Worm (Caenorhabditis elegans) whole organism, midembryonic: ENCODE results near the gene glrx-3.

Experiments
- T22C8.4 ChIP-seq: fragments of 200-800 bp; sonication (Bioruptor generic); IDR thresholded peaks from 2 replicates; pipeline ENCODE4 v1.3.6; 2022; ENCODE audit warnings: missing genetic modification characterization, missing compliant biosample characterization
- cog-1 ChIP-seq: sonication (generic microtip); optimal IDR thresholded peaks from 2 replicates; lab custom pipeline; 2016; ENCODE audit warnings: missing genetic modification characterization, missing compliant biosample characterization
- flt-1 ChIP-seq: fragments of 200-800 bp; sonication (Bioruptor generic); IDR thresholded peaks from 2 replicates; pipeline ENCODE4 v1.3.6; 2022; ENCODE audit warnings: missing genetic modification characterization, missing compliant biosample characterization
- klf-2 ChIP-seq: fragments of 200-800 bp; sonication (Bioruptor generic); conservative IDR thresholded peaks from 2 replicates; pipeline ENCODE4 v1.3.6; 2022; ENCODE audit warnings: missing genetic modification reagents, missing genetic modification characterization, missing compliant biosample characterization
- med-1 ChIP-seq: sonication (generic microtip); optimal IDR thresholded peaks from 2 replicates; lab custom pipeline; 2017; ENCODE audit warnings: missing genetic modification characterization, mild to moderate bottlenecking, missing compliant biosample characterization, antibody characterized with exemption, missing genetic modification reagents; ENCODE audit not compliant: insufficient read depth
- ref-1 ChIP-seq: fragments of 200-800 bp; sonication (Bioruptor generic); conservative IDR thresholded peaks from 2 replicates; pipeline ENCODE4 v1.3.6; 2022; ENCODE audit warnings: missing genetic modification reagents, missing genetic modification characterization, missing compliant biosample characterization
- tab-1 ChIP-seq: fragments of 200-800 bp; sonication (Bioruptor generic); IDR thresholded peaks from 2 replicates; pipeline ENCODE4 v1.3.6; 2022; ENCODE audit warnings: missing genetic modification characterization, missing compliant biosample characterization
- ztf-23 ChIP-seq: fragments of 200-800 bp; sonication (Bioruptor generic); IDR thresholded peaks from 2 replicates; pipeline ENCODE4 v1.3.6; 2022; ENCODE audit warnings: missing genetic modification reagents, missing genetic modification characterization, missing compliant biosample characterization
- ztf-29 ChIP-seq: fragments of 200-800 bp; sonication (Bioruptor generic); IDR thresholded peaks from 2 replicates; pipeline ENCODE4 v1.3.6; 2022; ENCODE audit warnings: missing genetic modification reagents, missing genetic modification characterization, missing compliant biosample characterization

Gene glrx-3

DNA sequence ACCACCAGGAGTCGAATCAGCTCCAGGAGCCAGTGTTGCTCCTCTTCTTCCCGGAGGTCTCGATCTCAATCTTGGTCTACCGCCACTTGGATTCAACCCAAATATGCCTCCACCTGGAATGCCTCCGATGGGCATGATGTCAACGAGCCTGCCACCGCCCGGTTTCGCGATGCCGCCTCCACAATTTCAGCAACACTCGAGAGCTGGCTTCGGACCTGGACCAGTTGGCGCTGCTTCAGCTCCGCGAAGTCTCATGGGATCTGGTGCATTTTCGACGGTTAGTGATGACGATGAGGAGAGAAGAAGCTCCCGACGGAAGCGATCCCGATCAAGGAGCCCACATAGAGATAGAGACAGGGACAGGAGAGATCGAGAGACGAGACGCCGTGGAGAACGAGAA lies 31.9 kb upstream of the glrx-3 start:
- TF ChIP-seq klf-2 (GFP tag; lab: Robert Waterston, UW) (no peak), ztf-29 (GFP tag; lab: Robert Waterston, UW) (no peak), med-1 (no peak), tab-1 (GFP tag; lab: Robert Waterston, UW) (no peak), flt-1 (GFP tag; lab: Robert Waterston, UW) (no peak), ref-1 (no peak), T22C8.4 (GFP tag; lab: Robert Waterston, UW) (no peak)

DNA sequence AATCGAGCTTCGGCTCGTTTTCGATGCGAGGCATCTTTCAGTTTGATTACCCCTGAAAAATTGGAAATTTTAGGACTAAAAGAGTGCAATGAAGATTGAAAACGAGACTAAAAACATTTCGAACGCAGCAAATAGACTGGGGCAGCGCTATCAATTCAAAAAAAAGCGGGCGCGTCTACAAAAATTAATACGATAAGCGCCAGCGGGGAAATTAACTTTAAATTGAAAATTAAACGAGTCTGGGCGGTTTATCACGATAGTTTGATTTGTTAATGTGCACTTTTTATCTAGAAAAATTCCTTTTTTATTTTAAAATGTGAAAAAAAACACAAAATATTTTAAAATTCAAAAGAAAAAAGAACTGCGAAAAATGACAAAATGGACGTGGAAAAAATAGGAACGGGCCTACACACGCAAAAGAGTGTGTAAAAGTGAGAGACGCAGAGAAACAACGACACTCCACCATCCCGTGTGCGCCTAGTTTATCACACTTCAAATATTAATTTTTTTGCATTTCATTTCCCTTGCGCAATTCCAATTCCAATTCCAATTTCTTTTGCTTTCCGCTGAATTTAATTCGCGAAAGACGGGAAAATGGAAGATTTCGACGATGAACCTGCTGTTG lies 30.3 kb upstream of the glrx-3 start, which contains the start of the genes gmpr-1 and fipp-1:
Gene gmpr-1, minus strand, starts transcription at position 75 of the 625 bp plus-strand sequence.
Gene fipp-1, plus strand, starts transcription at position 499 of the 625 bp plus-strand sequence.
- no peak for TF ChIP-seq flt-1 (GFP tag; lab: Robert Waterston, UW)
- TF ChIP-seq ref-1: no peak
- TF ChIP-seq ztf-23 (GFP tag; lab: Robert Waterston, UW): no peak
- TF ChIP-seq ztf-29 (GFP tag; lab: Robert Waterston, UW): no peak
- no peak for TF ChIP-seq T22C8.4 (GFP tag; lab: Robert Waterston, UW)
- TF ChIP-seq med-1: no peak
- TF ChIP-seq klf-2 (GFP tag; lab: Robert Waterston, UW): no peak
- no peak for TF ChIP-seq tab-1 (GFP tag; lab: Robert Waterston, UW)

DNA sequence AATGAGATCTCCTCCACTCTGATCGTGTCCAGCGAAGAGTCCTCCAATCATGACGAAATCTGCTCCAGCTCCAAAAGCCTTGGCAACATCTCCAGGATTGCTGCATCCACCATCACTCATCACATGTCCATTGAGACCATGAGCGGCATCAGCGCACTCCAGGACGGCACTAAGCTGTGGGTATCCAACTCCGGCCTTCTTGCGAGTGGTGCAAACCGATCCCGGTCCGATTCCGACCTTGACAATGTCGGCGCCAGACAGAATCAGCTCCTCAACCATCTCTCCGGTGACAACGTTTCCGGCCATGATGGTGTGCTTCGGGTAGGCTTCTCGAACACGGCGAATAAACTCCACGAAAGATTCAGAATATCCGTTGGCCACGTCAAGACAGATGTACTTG lies 29.4 kb upstream of the glrx-3 start:
- TF ChIP-seq ref-1 (no peak), klf-2 (GFP tag; lab: Robert Waterston, UW) (no peak), ztf-23 (GFP tag; lab: Robert Waterston, UW) (no peak), ztf-29 (GFP tag; lab: Robert Waterston, UW) (no peak), cog-1 (tag; lab: Kevin White, UChicago) (no peak), T22C8.4 (GFP tag; lab: Robert Waterston, UW) (no peak), flt-1 (GFP tag; lab: Robert Waterston, UW) (no peak), med-1 (no peak), tab-1 (GFP tag; lab: Robert Waterston, UW) (no peak)

DNA sequence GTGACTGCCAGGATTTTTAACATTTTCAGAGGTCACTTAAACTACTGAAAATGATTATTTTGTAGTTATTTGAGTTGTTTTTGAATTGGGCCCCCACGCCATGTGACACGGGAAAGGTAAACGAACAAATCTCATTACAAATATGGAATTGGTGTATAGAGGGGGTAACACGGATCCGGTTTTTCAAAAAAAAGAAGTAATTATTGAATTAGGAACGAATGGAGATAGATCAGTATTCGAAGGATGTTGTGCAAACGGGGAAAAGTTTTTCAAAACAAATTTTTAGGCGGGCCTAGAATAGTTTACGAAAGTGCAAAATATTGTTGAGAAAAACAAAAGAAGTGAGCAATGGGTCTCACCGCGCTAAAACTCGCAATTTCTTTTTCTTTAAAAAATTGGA lies 25.3 kb upstream of the glrx-3 start, which contains the start of gene F32D1.11:
Gene F32D1.11, minus strand, starts transcription at position 101 of the 400 bp plus-strand sequence.
- TF ChIP-seq med-1 (no peak), ztf-23 (GFP tag; lab: Robert Waterston, UW) (no peak), tab-1 (GFP tag; lab: Robert Waterston, UW) (no peak), ref-1 (no peak), T22C8.4 (GFP tag; lab: Robert Waterston, UW) (no peak), ztf-29 (GFP tag; lab: Robert Waterston, UW) (no peak), flt-1 (GFP tag; lab: Robert Waterston, UW) (no peak), cog-1 (tag; lab: Kevin White, UChicago) (no peak), klf-2 (GFP tag; lab: Robert Waterston, UW) (no peak)

DNA sequence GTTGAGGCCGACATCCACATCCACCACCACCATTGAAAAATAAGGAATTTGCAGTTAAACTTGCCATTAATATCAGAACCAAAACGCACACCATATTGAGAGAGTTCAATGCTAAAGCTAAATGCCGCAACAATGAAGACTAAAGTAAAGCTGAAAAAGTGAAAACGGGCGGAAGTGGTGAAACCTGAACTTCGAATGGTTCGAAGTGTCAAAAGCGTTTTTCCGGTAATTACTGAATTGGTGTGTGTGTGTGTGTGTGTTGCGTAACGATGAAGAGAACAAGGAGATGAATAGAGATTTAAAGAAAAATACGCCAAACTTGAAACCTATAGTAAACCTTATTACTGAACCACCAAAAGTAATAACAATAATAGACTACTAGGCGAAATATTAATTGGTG lies 23.4 kb upstream of the glrx-3 start, which contains the start of gene grl-13:
Gene grl-13, minus strand, starts transcription at position 101 of the 400 bp plus-strand sequence.
- TF ChIP-seq T22C8.4 (GFP tag; lab: Robert Waterston, UW): no peak
- TF ChIP-seq klf-2 (GFP tag; lab: Robert Waterston, UW): no peak
- TF ChIP-seq med-1: no peak

DNA sequence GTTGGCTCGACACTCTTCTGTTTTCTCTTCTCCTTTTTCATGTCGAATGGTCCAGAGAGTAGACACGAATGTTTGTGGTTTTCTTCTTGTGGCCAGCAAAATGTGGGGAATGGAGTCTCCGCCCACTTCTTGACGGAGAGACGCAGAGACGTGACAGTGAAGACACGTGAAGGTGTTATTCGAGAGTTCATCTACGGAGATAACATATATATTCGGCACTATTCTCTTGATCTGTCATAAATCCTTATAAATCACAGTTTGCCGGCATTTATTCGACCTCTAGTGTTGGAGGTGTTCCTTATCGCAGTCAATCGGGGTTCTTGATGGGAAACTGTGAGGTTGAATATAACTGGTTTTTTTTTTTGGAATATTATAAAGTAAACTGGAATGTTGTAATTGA lies 20.4 kb upstream of the glrx-3 start, which contains the start of gene F32D1.3:
Gene F32D1.3, minus strand, starts transcription at position 65 of the 400 bp plus-strand sequence.
- TF ChIP-seq ztf-23 (GFP tag; lab: Robert Waterston, UW) (no peak), tab-1 (GFP tag; lab: Robert Waterston, UW) (no peak), flt-1 (GFP tag; lab: Robert Waterston, UW) (no peak), cog-1 (tag; lab: Kevin White, UChicago) (no peak), ztf-29 (GFP tag; lab: Robert Waterston, UW) (no peak), klf-2 (GFP tag; lab: Robert Waterston, UW) (no peak), ref-1 (no peak), T22C8.4 (GFP tag; lab: Robert Waterston, UW) (no peak), med-1 (no peak)

ce11 chrV:4360018-4360417 lies 18.9 kb upstream of the glrx-3 start:
- TF ChIP-seq T22C8.4 (GFP tag; lab: Robert Waterston, UW) (no peak), ztf-23 (GFP tag; lab: Robert Waterston, UW) (no peak), cog-1 (tag; lab: Kevin White, UChicago) (no peak), flt-1 (GFP tag; lab: Robert Waterston, UW) (no peak), med-1 (no peak), tab-1 (GFP tag; lab: Robert Waterston, UW) (no peak), ref-1 (no peak), ztf-29 (GFP tag; lab: Robert Waterston, UW) (no peak), klf-2 (GFP tag; lab: Robert Waterston, UW) (no peak)

ce11 chrV:4359127-4359526 lies 18.0 kb upstream of the glrx-3 start:
- TF ChIP-seq flt-1 (GFP tag; lab: Robert Waterston, UW) (no peak), T22C8.4 (GFP tag; lab: Robert Waterston, UW) (no peak), klf-2 (GFP tag; lab: Robert Waterston, UW) (no peak), ztf-29 (GFP tag; lab: Robert Waterston, UW) (no peak), ztf-23 (GFP tag; lab: Robert Waterston, UW) (no peak), ref-1 (no peak), tab-1 (GFP tag; lab: Robert Waterston, UW) (no peak), med-1 (no peak), cog-1 (tag; lab: Kevin White, UChicago) (no peak)

DNA sequence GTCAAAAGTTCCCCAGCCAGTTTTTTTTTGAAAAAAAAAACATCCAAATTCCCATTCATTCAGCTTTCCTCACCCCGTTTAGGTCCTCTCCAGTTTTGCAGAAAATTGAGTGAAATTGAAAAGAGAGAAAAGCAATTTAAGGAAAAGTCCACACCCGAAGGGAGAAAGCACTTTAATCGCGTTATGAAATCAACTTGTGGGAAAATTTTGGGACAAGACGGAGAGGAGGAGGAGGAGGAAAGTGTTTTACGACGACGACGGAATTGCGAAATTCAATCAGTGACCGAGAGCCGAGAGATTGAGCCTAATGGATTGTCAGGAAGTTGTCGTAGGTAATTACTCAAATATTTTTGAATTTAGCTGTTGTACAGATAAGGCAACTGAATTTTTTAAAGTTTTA lies 16.3 kb upstream of the glrx-3 start:
- TF ChIP-seq cog-1 (tag; lab: Kevin White, UChicago): peak; percentile 11
- no peak for TF ChIP-seq T22C8.4 (GFP tag; lab: Robert Waterston, UW)
- TF ChIP-seq flt-1 (GFP tag; lab: Robert Waterston, UW): no peak
- no peak for TF ChIP-seq med-1
